Worm (Caenorhabditis elegans) whole organism, L2 larva: ENCODE data around the gene C25F9.2.
A peak's percentile ranks its signal among the peaks of the same experiment; 100 is the strongest.

ENCODE experiments used
- F13H6.1 ChIP-seq: sonication (generic microtip); optimal IDR thresholded peaks from 2 replicates; lab custom pipeline; 2016; ENCODE audit warnings: missing genetic modification characterization, missing compliant biosample characterization
- R02D3.7 ChIP-seq: fragments of 150-350 bp; optimal IDR thresholded peaks from 2 replicates; lab custom pipeline; 2014; ENCODE audit warnings: missing biosample characterization, missing genetic modification characterization
- Y55F3AM.14 ChIP-seq: fragments of 200-800 bp; sonication (Bioruptor generic); optimal IDR thresholded peaks from 2 replicates; lab custom pipeline; 2018; ENCODE audit warnings: mild to moderate bottlenecking, missing genetic modification characterization, missing compliant biosample characterization
- ZK546.5 ChIP-seq: sonication (generic microtip); optimal IDR thresholded peaks from 2 replicates; lab custom pipeline; 2017; ENCODE audit warnings: missing biosample characterization, missing genetic modification characterization
- alr-1 ChIP-seq: fragments of 150-350 bp; optimal IDR thresholded peaks from 2 replicates; lab custom pipeline; 2014; ENCODE audit warnings: missing biosample characterization, missing genetic modification characterization
- aly-2 ChIP-seq: fragments of 150-350 bp; optimal IDR thresholded peaks from 2 replicates; lab custom pipeline; 2014; ENCODE audit warnings: missing biosample characterization, missing genetic modification characterization
- ama-1 ChIP-seq: fragments of 150-350 bp; optimal IDR thresholded peaks from 2 replicates; lab custom pipeline; 2018; ENCODE audit warnings: inconsistent platforms
- blmp-1 ChIP-seq: sonication (generic microtip); optimal IDR thresholded peaks from 2 replicates; lab custom pipeline; 2017; ENCODE audit warnings: missing genetic modification characterization, mild to moderate bottlenecking, missing compliant biosample characterization, antibody characterized with exemption, moderate library complexity; ENCODE audit not compliant: insufficient read depth
- ceh-16 ChIP-seq: fragments of 150-350 bp; optimal IDR thresholded peaks from 2 replicates; lab custom pipeline; 2014; ENCODE audit warnings: missing biosample characterization, missing genetic modification characterization
- ceh-82 ChIP-seq: fragments of 150-350 bp; optimal IDR thresholded peaks from 2 replicates; lab custom pipeline; 2014; ENCODE audit warnings: missing biosample characterization, missing genetic modification characterization
- dmd-4 ChIP-seq: sonication (generic microtip); optimal IDR thresholded peaks from 2 replicates; lab custom pipeline; 2017; ENCODE audit warnings: missing biosample characterization, missing genetic modification characterization
- egl-27 ChIP-seq: sonication (generic microtip); optimal IDR thresholded peaks from 3 replicates; lab custom pipeline; 2017; ENCODE audit warnings: missing biosample characterization, missing genetic modification reagents, missing genetic modification characterization
- elt-1 ChIP-seq: fragments of 150-350 bp; optimal IDR thresholded peaks from 2 replicates; lab custom pipeline; 2014; ENCODE audit warnings: missing biosample characterization, missing genetic modification characterization
- elt-3 ChIP-seq: sonication (generic microtip); optimal IDR thresholded peaks from 2 replicates; lab custom pipeline; 2017; ENCODE audit warnings: missing biosample characterization, missing genetic modification characterization
- fos-1 ChIP-seq: fragments of 150-350 bp; optimal IDR thresholded peaks from 2 replicates; lab custom pipeline; 2014; ENCODE audit warnings: missing biosample characterization, missing genetic modification characterization
- gmeb-1 ChIP-seq: fragments of 150-350 bp; optimal IDR thresholded peaks from 2 replicates; lab custom pipeline; 2014; ENCODE audit warnings: missing biosample characterization, missing genetic modification characterization
- lin-11 ChIP-seq: fragments of 150-350 bp; sonication (generic microtip); optimal IDR thresholded peaks from 2 replicates; lab custom pipeline; 2014; ENCODE audit warnings: missing biosample characterization, missing genetic modification characterization, inconsistent platforms, mixed read lengths
- lin-13 ChIP-seq: fragments of 150-350 bp; optimal IDR thresholded peaks from 2 replicates; lab custom pipeline; 2014; ENCODE audit warnings: missing biosample characterization, missing genetic modification reagents, missing genetic modification characterization
- lsy-2 ChIP-seq, 2 experiments: fragments of 150-350 bp in 1 of 2; sonication (generic microtip) in 1 of 2; optimal IDR thresholded peaks; 2 replicates each; lab custom pipeline; 2014 to 2017; ENCODE audit warnings: missing biosample characterization in 2 of 2, missing genetic modification characterization in 2 of 2
- mdl-1 ChIP-seq, 2 experiments: fragments of 150-350 bp in 1 of 2; sonication (generic microtip) in 1 of 2; optimal IDR thresholded peaks; 2 replicates each; lab custom pipeline; 2017; ENCODE audit warnings: missing biosample characterization in 2 of 2, missing genetic modification characterization in 2 of 2
- nhr-11 ChIP-seq: fragments of 150-350 bp; optimal IDR thresholded peaks from 2 replicates; lab custom pipeline; 2014; ENCODE audit warnings: missing biosample characterization, missing genetic modification characterization
- nhr-12 ChIP-seq: fragments of 150-350 bp; optimal IDR thresholded peaks from 2 replicates; lab custom pipeline; 2014; ENCODE audit warnings: missing biosample characterization, missing genetic modification characterization
- nhr-129 ChIP-seq: fragments of 150-350 bp; optimal IDR thresholded peaks from 2 replicates; lab custom pipeline; 2014; ENCODE audit warnings: missing biosample characterization, missing genetic modification characterization
- nhr-21 ChIP-seq: fragments of 150-350 bp; optimal IDR thresholded peaks from 2 replicates; lab custom pipeline; 2014; ENCODE audit warnings: missing biosample characterization, missing genetic modification characterization
- nhr-23 ChIP-seq: fragments of 150-350 bp; optimal IDR thresholded peaks from 2 replicates; lab custom pipeline; 2014; ENCODE audit warnings: missing biosample characterization, missing genetic modification reagents, missing genetic modification characterization
- nhr-237 ChIP-seq: fragments of 150-350 bp; optimal IDR thresholded peaks from 2 replicates; lab custom pipeline; 2014; ENCODE audit warnings: missing biosample characterization, missing genetic modification characterization
- nhr-25 ChIP-seq: fragments of 150-350 bp; sonication (generic microtip); optimal IDR thresholded peaks from 3 replicates; lab custom pipeline; 2014; ENCODE audit warnings: missing biosample characterization, missing genetic modification characterization
- nhr-6 ChIP-seq: fragments of 150-350 bp; optimal IDR thresholded peaks from 2 replicates; lab custom pipeline; 2014; ENCODE audit warnings: missing biosample characterization, missing genetic modification characterization
- nhr-77 ChIP-seq: fragments of 150-350 bp; optimal IDR thresholded peaks from 2 replicates; lab custom pipeline; 2014; ENCODE audit warnings: missing biosample characterization, missing genetic modification characterization
- peb-1 ChIP-seq: fragments of 150-350 bp; optimal IDR thresholded peaks from 2 replicates; lab custom pipeline; 2014; ENCODE audit warnings: missing biosample characterization, missing genetic modification characterization
- sem-4 ChIP-seq: fragments of 150-350 bp; optimal IDR thresholded peaks from 2 replicates; lab custom pipeline; 2014; ENCODE audit warnings: missing biosample characterization, missing genetic modification reagents, missing genetic modification characterization
- skn-1 ChIP-seq: sonication (generic microtip); optimal IDR thresholded peaks from 2 replicates; lab custom pipeline; 2017; ENCODE audit warnings: missing biosample characterization, missing genetic modification characterization
- sma-3 ChIP-seq: sonication (generic microtip); optimal IDR thresholded peaks from 2 replicates; lab custom pipeline; 2016; ENCODE audit warnings: missing genetic modification reagents, missing genetic modification characterization, missing compliant biosample characterization
- sma-9 ChIP-seq, 2 experiments: fragments of 150-350 bp in 1 of 2; sonication (generic microtip) in 1 of 2; optimal IDR thresholded peaks; 2 replicates each; lab custom pipeline; 2014 to 2016; ENCODE audit warnings: missing genetic modification characterization in 2 of 2, mild to moderate bottlenecking in 1 of 2, missing biosample characterization in 1 of 2, missing compliant biosample characterization in 1 of 2, missing genetic modification reagents in 1 of 2, moderate library complexity in 1 of 2
- snpc-4 ChIP-seq: fragments of 150-350 bp; optimal IDR thresholded peaks from 2 replicates; lab custom pipeline; 2014; ENCODE audit warnings: missing biosample characterization, missing genetic modification characterization
- unc-39 ChIP-seq: fragments of 150-350 bp; optimal IDR thresholded peaks from 2 replicates; lab custom pipeline; 2014; ENCODE audit warnings: missing biosample characterization, missing genetic modification characterization
- unc-55 ChIP-seq: fragments of 150-350 bp; sonication (generic microtip); optimal IDR thresholded peaks from 3 replicates; lab custom pipeline; 2014; ENCODE audit warnings: missing biosample characterization, missing genetic modification reagents, missing genetic modification characterization
- unc-62 ChIP-seq: fragments of 150-350 bp; optimal IDR thresholded peaks from 2 replicates; lab custom pipeline; 2014; ENCODE audit warnings: missing biosample characterization, missing genetic modification reagents, missing genetic modification characterization
- zag-1 ChIP-seq: fragments of 150-350 bp; optimal IDR thresholded peaks from 2 replicates; lab custom pipeline; 2014; ENCODE audit warnings: missing biosample characterization, missing genetic modification characterization
- ztf-1 ChIP-seq: fragments of 200-800 bp; sonication (Bioruptor generic); conservative IDR thresholded peaks from 2 replicates; pipeline ENCODE4 v1.3.6; 2022; ENCODE audit warnings: missing genetic modification characterization, missing compliant biosample characterization

The C25F9.2 gene

ce11 chrV:19421131-19421530 is at the start of gene C25F9.2:
Gene C25F9.2, plus strand, starts transcription at chrV:19421471.
- TF ChIP-seq nhr-6 (tag; lab: Kevin White, UChicago) (no peak), nhr-25 (tag; lab: Kevin White, UChicago) (peak; percentile 47)

- TF ChIP-seq F13H6.1 (tag; lab: Kevin White, UChicago): no peak
- no peak for TF ChIP-seq nhr-77 (tag; lab: Kevin White, UChicago)
- TF ChIP-seq zag-1 (tag; lab: Kevin White, UChicago): no peak
- no peak for TF ChIP-seq ztf-1 (GFP tag; lab: Robert Waterston, UW)
- TF ChIP-seq fos-1: no peak
- no peak for TF ChIP-seq unc-62 (GFP tag; lab: Kevin White, UChicago)
- no peak for TF ChIP-seq ceh-16 (tag; lab: Kevin White, UChicago)
- TF ChIP-seq unc-55 (GFP tag; lab: Kevin White, UChicago): no peak
- TF ChIP-seq ceh-82 (tag; lab: Kevin White, UChicago): no peak
- TF ChIP-seq, all 48 proteins: peak for 0
These were observed 49.5 kb upstream of the C25F9.2 start for ce11 chrV:19371777-19372176.

- TF ChIP-seq fos-1 (peak; percentile 42), elt-3 (no peak)
These were observed 44.2 kb upstream of the C25F9.2 start, which contains the start of gene nceh-1 for ce11 chrV:19377014-19377494. Gene nceh-1, plus strand, starts transcription at chrV:19377444.

ce11 chrV:19380968-19381367 is 40.3 kb upstream of the C25F9.2 start, which contains the start of gene srw-84:
Gene srw-84, plus strand, starts transcription at chrV:19381268.
- TF ChIP-seq Y55F3AM.14 (GFP tag; lab: Kevin White, UChicago) (no peak), sma-9 (GFP tag; optimal IDR thresholded peaks at IDR 0.05; lab: Kevin White, UChicago) (no peak), sma-9 (tag; optimal IDR thresholded peaks at IDR 0.05; lab: Kevin White, UChicago) (no peak), sma-3 (GFP tag; lab: Kevin White, UChicago) (no peak), ZK546.5 (no peak), unc-62 (GFP tag; lab: Kevin White, UChicago) (no peak), R02D3.7 (tag; lab: Kevin White, UChicago) (no peak), nhr-23 (tag; lab: Kevin White, UChicago) (no peak), peb-1 (tag; lab: Kevin White, UChicago) (no peak), elt-1 (tag; lab: Kevin White, UChicago) (no peak), nhr-21 (no peak), blmp-1 (tag; lab: Kevin White, UChicago) (no peak), lin-13 (no peak)

ce11 chrV:19390029-19390428 is 31.2 kb upstream of the C25F9.2 start, which contains the start of gene slcr-46.2:
Gene slcr-46.2, minus strand, starts transcription at chrV:19390129.
- TF ChIP-seq blmp-1 (tag; lab: Kevin White, UChicago) (no peak), unc-55 (GFP tag; lab: Kevin White, UChicago) (no peak), elt-1 (tag; lab: Kevin White, UChicago) (no peak), lin-11 (tag; lab: Kevin White, UChicago) (no peak), alr-1 (tag; lab: Kevin White, UChicago) (no peak), nhr-21 (no peak), nhr-12 (no peak), unc-39 (tag; lab: Kevin White, UChicago) (no peak), dmd-4 (no peak)

ce11 chrV:19391242-19391641 is 30.0 kb upstream of the C25F9.2 start:
- TF ChIP-seq nhr-129 (tag; lab: Kevin White, UChicago) (peak; percentile 10), nhr-12 (no peak), ama-1 (lab: Kevin White, UChicago) (no peak), skn-1 (tag; lab: Kevin White, UChicago) (no peak), alr-1 (tag; lab: Kevin White, UChicago) (no peak), Y55F3AM.14 (GFP tag; lab: Kevin White, UChicago) (no peak), nhr-25 (tag; lab: Kevin White, UChicago) (no peak), fos-1 (no peak), F13H6.1 (tag; lab: Kevin White, UChicago) (no peak), unc-55 (GFP tag; lab: Kevin White, UChicago) (peak; percentile 57), zag-1 (tag; lab: Kevin White, UChicago) (no peak), nhr-21 (no peak), egl-27 (tag; lab: Kevin White, UChicago) (no peak), ceh-16 (tag; lab: Kevin White, UChicago) (no peak), blmp-1 (tag; lab: Kevin White, UChicago) (no peak), R02D3.7 (tag; lab: Kevin White, UChicago) (no peak), nhr-237 (no peak), ZK546.5 (no peak), aly-2 (tag; lab: Kevin White, UChicago) (no peak), ztf-1 (GFP tag; lab: Robert Waterston, UW) (no peak), lsy-2 (tag; optimal IDR thresholded peaks at IDR 0.05; lab: Kevin White, UChicago) (peak in 1 of 2 experiments; percentile 33), mdl-1 (tag; optimal IDR thresholded peaks at IDR 0.05; lab: Kevin White, UChicago) (no peak), peb-1 (tag; lab: Kevin White, UChicago) (no peak), sem-4 (tag; lab: Kevin White, UChicago) (no peak), nhr-11 (no peak), lin-13 (no peak), gmeb-1 (no peak), snpc-4 (tag; lab: Kevin White, UChicago) (no peak), nhr-77 (tag; lab: Kevin White, UChicago) (no peak)
